Fruit fly (Drosophila melanogaster) Kc167 (cell line): ENCODE data around the gene Vml.

ENCODE experiments used
- Myc ChIP-seq: fragments of >200 bp; optimal IDR thresholded peaks from 2 replicates; lab custom pipeline; 2017; ENCODE audit warnings: missing external identifiers
- Sin3A ChIP-seq: fragments of >200 bp; optimal IDR thresholded peaks from 2 replicates; lab custom pipeline; 2018; ENCODE audit warnings: missing external identifiers
- h ChIP-seq: fragments of >200 bp; optimal IDR thresholded peaks from 3 replicates; lab custom pipeline; 2018; ENCODE audit warnings: missing external identifiers
- insv ChIP-seq: fragments of >200 bp; optimal IDR thresholded peaks from 3 replicates; lab custom pipeline; 2018; ENCODE audit warnings: missing external identifiers
- psq ChIP-seq: fragments of >200 bp; optimal IDR thresholded peaks from 2 replicates; lab custom pipeline; 2017; ENCODE audit warnings: missing external identifiers
- ttk ChIP-seq: sonication (Bioruptor generic); optimal IDR thresholded peaks from 2 replicates; lab custom pipeline; 2017; ENCODE audit warnings: missing external identifiers

The Vml gene

DNA sequence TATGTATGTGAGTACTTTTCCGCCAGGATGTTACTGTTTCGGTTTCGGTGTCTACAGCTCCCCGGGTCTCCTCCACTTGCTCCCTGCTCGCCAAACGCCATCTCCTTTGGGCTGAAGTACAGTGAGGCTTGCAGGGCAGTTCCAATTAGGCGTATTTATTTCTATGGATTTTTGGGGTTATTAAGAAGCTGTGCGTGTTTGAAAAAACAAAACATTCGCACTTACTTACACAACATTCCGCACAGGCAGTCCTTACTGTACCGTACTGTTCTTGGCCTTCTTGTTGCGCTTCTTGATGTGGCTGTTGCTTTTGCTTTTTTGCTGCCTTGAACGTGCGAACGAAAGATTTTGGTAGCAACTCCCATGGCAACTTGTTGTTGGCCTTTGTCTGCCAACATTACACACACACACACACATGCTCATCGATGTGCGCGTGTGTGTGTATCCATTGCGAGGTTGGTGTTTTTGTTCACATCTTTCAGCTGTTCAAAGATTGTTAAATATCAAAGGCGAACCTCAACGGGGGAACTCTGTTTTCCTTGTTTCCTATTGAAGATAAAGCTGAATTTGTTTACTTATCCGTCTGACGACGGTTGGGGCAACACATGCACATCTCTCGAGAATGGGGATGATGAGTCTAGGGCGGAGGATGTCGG, 46.4 kb downstream of the Vml start:
- no peak for TF ChIP-seq Sin3A (lab: Kevin White, UChicago)
- no peak for TF ChIP-seq ttk (lab: Kevin White, UChicago)
- TF ChIP-seq Myc (lab: Kevin White, UChicago), result no peak
- TF ChIP-seq h (lab: Kevin White, UChicago), result no peak
- no peak for TF ChIP-seq psq (lab: Kevin White, UChicago)
- no peak for TF ChIP-seq insv

DNA sequence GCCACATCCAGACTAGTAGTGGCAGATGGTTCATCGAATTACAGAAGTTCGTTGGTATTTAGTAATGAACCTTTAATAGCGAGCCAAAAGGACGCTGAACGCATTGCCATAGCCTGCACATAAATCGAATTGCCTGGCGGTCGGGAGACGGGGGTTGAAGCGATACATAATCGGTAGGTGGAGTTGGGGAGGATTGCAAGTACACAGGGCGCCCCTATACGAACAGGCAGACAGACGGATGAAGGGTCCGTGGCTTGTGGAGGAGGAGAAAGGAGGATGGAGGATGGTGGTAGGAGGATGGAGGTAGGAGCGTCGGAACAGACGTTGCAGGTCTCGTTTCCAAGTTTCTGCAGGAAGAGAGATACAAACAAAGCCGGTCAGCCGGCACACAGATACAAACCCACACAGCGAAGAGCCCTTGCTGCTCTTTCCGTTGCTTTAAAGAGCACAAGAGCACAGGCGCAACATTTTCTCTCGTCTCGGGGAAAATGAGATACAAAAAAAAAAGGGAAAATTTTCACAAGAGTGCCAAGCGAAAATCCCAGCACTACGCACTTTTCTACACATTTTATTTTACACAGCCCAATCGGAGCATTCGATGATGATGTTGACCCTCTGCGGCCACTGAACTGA, 48.2 kb downstream of the Vml start:
- no peak for TF ChIP-seq ttk (lab: Kevin White, UChicago)
- TF ChIP-seq insv, result no peak
- no peak for TF ChIP-seq Sin3A (lab: Kevin White, UChicago)
- TF ChIP-seq psq (lab: Kevin White, UChicago), result no peak
- TF ChIP-seq Myc (lab: Kevin White, UChicago), result no peak

DNA sequence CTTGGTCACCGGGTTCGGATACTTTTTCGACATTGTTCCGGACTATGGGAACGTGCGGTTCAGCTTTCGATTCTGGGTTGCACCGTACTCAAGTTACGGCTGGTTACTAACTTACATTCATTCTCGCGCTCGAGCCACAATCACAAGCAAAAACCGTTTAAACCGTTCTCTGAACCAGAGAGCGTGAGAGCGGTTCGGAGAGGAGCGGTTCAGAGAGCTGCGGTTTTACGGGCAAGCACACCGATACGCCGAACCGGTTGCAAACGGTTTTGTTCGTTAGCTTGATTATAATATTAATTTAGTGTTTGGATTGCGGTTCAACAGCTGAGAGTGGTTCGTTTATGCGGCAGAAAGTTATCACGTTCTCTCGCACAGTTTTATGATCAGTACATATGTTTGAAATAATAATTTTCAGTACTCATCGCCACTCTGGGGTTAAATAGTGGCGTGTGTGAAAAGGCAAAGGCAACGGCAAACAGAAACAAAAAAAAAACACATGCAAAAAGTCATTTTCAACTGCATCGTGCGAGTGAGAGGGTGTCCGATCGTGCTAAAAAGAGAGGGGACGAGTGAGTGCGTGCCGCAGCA, 50.1 kb downstream of the Vml start, which contains the start of gene CG14050:
TSS of gene CG14050 (minus strand) at position 560 of the 588 bp plus-strand sequence.
- no peak for TF ChIP-seq insv
- TF ChIP-seq psq (lab: Kevin White, UChicago), result no peak
- no peak for TF ChIP-seq h (lab: Kevin White, UChicago)
- TF ChIP-seq ttk (lab: Kevin White, UChicago), result no peak
- no peak for TF ChIP-seq Myc (lab: Kevin White, UChicago)
- no peak for TF ChIP-seq Sin3A (lab: Kevin White, UChicago)

DNA sequence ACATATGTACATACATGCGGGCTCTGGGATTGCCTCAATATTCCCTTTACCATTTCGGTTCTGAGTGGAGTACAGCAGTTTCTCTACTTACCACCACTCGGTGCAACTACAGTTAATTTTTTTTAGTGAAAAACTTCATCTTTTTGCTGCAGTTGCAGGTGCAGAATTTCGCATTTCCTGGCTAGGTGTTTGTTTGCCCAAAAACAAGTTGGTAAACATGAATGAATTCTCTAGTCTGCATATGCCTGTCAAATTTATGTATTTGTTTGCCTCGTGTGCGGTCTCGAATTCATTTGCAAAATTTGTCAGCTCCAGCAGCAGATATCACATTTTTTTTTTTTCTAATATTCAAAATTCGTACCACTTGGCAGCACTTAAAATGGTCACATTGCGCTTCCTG, 51.2 kb downstream of the Vml start, which contains the start of gene CG2854:
TSS of gene CG2854 (plus strand) at position 301 of the 400 bp plus-strand sequence.
- TF ChIP-seq h (lab: Kevin White, UChicago), result no peak
- no peak for TF ChIP-seq ttk (lab: Kevin White, UChicago)
- no peak for TF ChIP-seq Myc (lab: Kevin White, UChicago)
- no peak for TF ChIP-seq insv
- TF ChIP-seq Sin3A (lab: Kevin White, UChicago), result no peak
- TF ChIP-seq psq (lab: Kevin White, UChicago), result no peak
